Fruit fly (Drosophila melanogaster): Measurements from ENCODE around the gene CG9592.

CG9592 gene

dm6 chr3L:14543971-14544655, 26.5 kb downstream of the CG9592 start (continued):
- TF ChIP-seq CG17829 (tag; optimal IDR thresholded peaks at IDR 0.05), result peak; percentile 24
- TF ChIP-seq CG11696 (GFP tag; IDR thresholded peaks at IDR 0.05), result no peak
- peak; percentile 31; the same call in 1 of the 2 replicates for TF ChIP-seq hbn (GFP tag; IDR thresholded peaks at IDR 0.05; ENCODE audit: partially characterized antibody)
- TF ChIP-seq lilli (GFP tag; optimal IDR thresholded peaks at IDR 0.05), result no peak
- peak; percentile 27 for TF ChIP-seq CG3281 (GFP tag; optimal IDR thresholded peaks at IDR 0.05)
- TF ChIP-seq Ravus (GFP tag; IDR thresholded peaks at IDR 0.05), result no peak
- no peak for TF ChIP-seq CG1832 (GFP tag; optimal IDR thresholded peaks at IDR 0.05)
- TF ChIP-seq Hr3 (GFP tag; optimal IDR thresholded peaks at IDR 0.05), result no peak
- peak in 1 of 2 experiments; percentile 33 for TF ChIP-seq bsh (GFP tag; optimal IDR thresholded peaks at IDR 0.05)
- TF ChIP-seq Dp (GFP tag; optimal IDR thresholded peaks at IDR 0.05), result no peak
- TF ChIP-seq Bdp1 (GFP tag; optimal IDR thresholded peaks at IDR 0.05), result no peak
- TF ChIP-seq ind (GFP tag; optimal IDR thresholded peaks at IDR 0.05), result no peak
- TF ChIP-seq trh (GFP tag; optimal IDR thresholded peaks at IDR 0.05), result no peak
- TF ChIP-seq sna (GFP tag; IDR thresholded peaks at IDR 0.05; ENCODE audit: partially characterized antibody), result no peak
- no peak; the same call in 2 of the 3 replicates for TF ChIP-seq dysf (GFP tag; IDR thresholded peaks at IDR 0.05)
- TF ChIP-seq CG6791 (GFP tag; IDR thresholded peaks at IDR 0.05; ENCODE audit: partially characterized antibody), result no peak; the same call in 2 of the 3 replicates
- TF ChIP-seq stwl (tag; optimal IDR thresholded peaks at IDR 0.05), result no peak
- TF ChIP-seq CG14860 (GFP tag; IDR thresholded peaks at IDR 0.05; ENCODE audit: partially characterized antibody), result peak; percentile 35; the same call in 1 of the 3 replicates
- TF ChIP-seq HLH54F (GFP tag; optimal IDR thresholded peaks at IDR 0.05), result no peak
- TF ChIP-seq CG17385 (GFP tag; optimal IDR thresholded peaks at IDR 0.05), result no peak
- no peak for TF ChIP-seq CG7556 (GFP tag; optimal IDR thresholded peaks at IDR 0.05)
- no peak for TF ChIP-seq danr (GFP tag; IDR thresholded peaks at IDR 0.05)
- no peak for TF ChIP-seq tio (GFP tag; optimal IDR thresholded peaks at IDR 0.05)
- no peak for TF ChIP-seq CG2129 (GFP tag; IDR thresholded peaks at IDR 0.05; ENCODE audit: partially characterized antibody)
- TF ChIP-seq scrt (GFP tag; optimal IDR thresholded peaks at IDR 0.05), result no peak
- TF ChIP-seq CG9932 (GFP tag; IDR thresholded peaks at IDR 0.05), result no peak
- no peak for TF ChIP-seq ttk (GFP tag; IDR thresholded peaks at IDR 0.05)
- TF ChIP-seq CG9609 (GFP tag; optimal IDR thresholded peaks at IDR 0.05), result no peak
- TF ChIP-seq Scr (GFP tag; IDR thresholded peaks at IDR 0.05; ENCODE audit: partially characterized antibody), result peak; percentile 23; the same call in 1 of the 2 replicates
- TF ChIP-seq bbx (GFP tag; IDR thresholded peaks at IDR 0.05; ENCODE audit: partially characterized antibody), result peak; percentile 10; the same call in 1 of the 2 replicates
- TF ChIP-seq phol (tag; optimal IDR thresholded peaks at IDR 0.05), result no peak
- no peak for TF ChIP-seq Oli (tag; optimal IDR thresholded peaks at IDR 0.05)
- no peak for TF ChIP-seq usp (GFP tag; optimal IDR thresholded peaks at IDR 0.05)
- 0 out of 2 replicates have a peak, but pooled peaks have one; percentile 33 for TF ChIP-seq seq (GFP tag; IDR thresholded peaks at IDR 0.05)
- 0 out of 2 replicates have a peak, but pooled peaks have one; percentile 57 for TF ChIP-seq chm (GFP tag; IDR thresholded peaks at IDR 0.05)
- no peak for TF ChIP-seq D19B (GFP tag; optimal IDR thresholded peaks at IDR 0.05)
- TF ChIP-seq CG11247 (GFP tag; IDR thresholded peaks at IDR 0.05), result no peak
- no peak for TF ChIP-seq CG18262 (tag; optimal IDR thresholded peaks at IDR 0.05)
- TF ChIP-seq CG8359 (GFP tag; optimal IDR thresholded peaks at IDR 0.05; ENCODE audit: borderline replicate concordance), result no peak
- peak; percentile 18 for TF ChIP-seq BtbVII (GFP tag; optimal IDR thresholded peaks at IDR 0.05)
- 0 out of 3 replicates have a peak, but pooled peaks have one; percentile 13 for TF ChIP-seq knrl (GFP tag; IDR thresholded peaks at IDR 0.05; ENCODE audit: partially characterized antibody)
- no peak for TF ChIP-seq BEAF-32 (GFP tag; optimal IDR thresholded peaks at IDR 0.05)
- no peak for TF ChIP-seq CG8388 (GFP tag; optimal IDR thresholded peaks at IDR 0.05)
- TF ChIP-seq sens-2 (GFP tag; IDR thresholded peaks at IDR 0.05), result no peak
- peak; percentile 3 for TF ChIP-seq Fer2 (tag; optimal IDR thresholded peaks at IDR 0.05)
- TF ChIP-seq Drgx (GFP tag; IDR thresholded peaks at IDR 0.05), result peak; percentile 64
- TF ChIP-seq oc (tag; optimal IDR thresholded peaks at IDR 0.05), result peak; percentile 31
- no peak for TF ChIP-seq ham (GFP tag; IDR thresholded peaks at IDR 0.05)

Data from whole organism, embryonic.